Fruit fly (Drosophila melanogaster): ENCODE measurements around the gene scpr-B.

The scpr-B gene

DNA sequence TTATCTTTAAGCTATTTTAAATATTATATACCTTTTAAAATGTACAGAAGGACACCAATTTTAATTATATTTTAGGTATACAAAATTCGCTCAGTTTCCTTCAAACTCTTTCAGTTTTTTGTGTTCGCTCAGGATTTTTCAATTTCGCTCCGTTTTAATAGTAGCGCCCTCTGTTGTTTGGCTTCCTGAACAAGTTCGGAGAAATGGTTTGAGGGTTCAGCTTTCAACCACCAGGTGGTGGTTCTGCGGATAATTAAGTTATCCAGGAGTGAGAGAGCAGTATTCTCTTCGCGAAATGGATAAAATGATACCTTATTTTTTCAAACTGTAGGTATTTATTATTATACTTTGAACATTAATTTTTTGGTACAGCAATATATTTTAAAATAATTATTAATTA, 28.2 kb upstream of the scpr-B start:
- TF ChIP-seq salr (GFP tag; optimal IDR thresholded peaks at IDR 0.05) (peak in 1 of 2 experiments; percentile 61), CG9139 (GFP tag; optimal IDR thresholded peaks at IDR 0.05) (peak; percentile 54), pdm3 (GFP tag; optimal IDR thresholded peaks at IDR 0.05) (peak; percentile 71), CG4318 (GFP tag; optimal IDR thresholded peaks at IDR 0.05) (no peak), lz (GFP tag; optimal IDR thresholded peaks at IDR 0.05) (peak; percentile 47), CG3919 (GFP tag; optimal IDR thresholded peaks at IDR 0.05) (peak; percentile 83), CG8632 (GFP tag; optimal IDR thresholded peaks at IDR 0.05) (peak; percentile 13), Eip78C (GFP tag) (peak; percentile 87), CG3032 (tag; optimal IDR thresholded peaks at IDR 0.05) (no peak), fd59A (GFP tag; optimal IDR thresholded peaks at IDR 0.05) (peak; percentile 37), Gug (GFP tag; IDR thresholded peaks at IDR 0.05) (no peak; the same call in 1 of the 2 replicates), topi (GFP tag; optimal IDR thresholded peaks at IDR 0.05) (peak; percentile 53), Eip75B (GFP tag; optimal IDR thresholded peaks at IDR 0.05) (peak; percentile 47), net (GFP tag; optimal IDR thresholded peaks at IDR 0.05) (peak; percentile 45), dsx (GFP tag; optimal IDR thresholded peaks at IDR 0.05; ENCODE audit: poor library complexity, severe bottlenecking) (peak; percentile 8), Hr38 (GFP tag; optimal IDR thresholded peaks at IDR 0.05) (no peak), fd85E (GFP tag; optimal IDR thresholded peaks at IDR 0.05) (peak; percentile 11), Ets21C (GFP tag; optimal IDR thresholded peaks at IDR 0.05) (no peak), cyc (GFP tag; optimal IDR thresholded peaks at IDR 0.05) (peak; percentile 46), CG10631 (GFP tag; optimal IDR thresholded peaks at IDR 0.05) (peak; percentile 16), spab (GFP tag; optimal IDR thresholded peaks at IDR 0.05) (peak; percentile 32), ss (GFP tag; optimal IDR thresholded peaks at IDR 0.05) (peak; percentile 14 to 53), Sox15 (GFP tag; optimal IDR thresholded peaks at IDR 0.05) (no peak), achi (GFP tag; optimal IDR thresholded peaks at IDR 0.05) (peak; percentile 61), OdsH (GFP tag; optimal IDR thresholded peaks at IDR 0.05) (peak; percentile 75), svp (GFP tag) (peak; percentile 50), vri (GFP tag; optimal IDR thresholded peaks at IDR 0.05) (peak; percentile 30), CG16779 (tag; optimal IDR thresholded peaks at IDR 0.05) (no peak), CG6163 (GFP tag; IDR thresholded peaks at IDR 0.05) (peak; percentile 65), fkh (GFP tag; optimal IDR thresholded peaks at IDR 0.05) (no peak), Eip93F (GFP tag; optimal IDR thresholded peaks at IDR 0.05) (no peak), CG10669 (GFP tag; optimal IDR thresholded peaks at IDR 0.05) (peak; percentile 64), CG31627 (GFP tag; optimal IDR thresholded peaks at IDR 0.05) (peak; percentile 33), Smox (GFP tag; optimal IDR thresholded peaks at IDR 0.05) (peak; percentile 9), CG6854 (GFP tag; optimal IDR thresholded peaks at IDR 0.05) (no peak), eg (GFP tag; IDR thresholded peaks at IDR 0.05) (peak; percentile 39; the same call in 1 of the 3 replicates), Met (GFP tag; optimal IDR thresholded peaks at IDR 0.05) (peak; percentile 63), Lpt (GFP tag; optimal IDR thresholded peaks at IDR 0.05) (peak; percentile 8), CG8119 (GFP tag; IDR thresholded peaks at IDR 0.05) (no peak), Blimp-1 (GFP tag; optimal IDR thresholded peaks at IDR 0.05) (no peak), CG11294 (GFP tag; IDR thresholded peaks at IDR 0.05) (no peak), CG32006 (GFP tag; optimal IDR thresholded peaks at IDR 0.05) (peak; percentile 53), CG6276 (GFP tag; optimal IDR thresholded peaks at IDR 0.05) (peak; percentile 39), Sox102F (GFP tag; optimal IDR thresholded peaks at IDR 0.05) (peak; percentile 37), CG6792 (GFP tag; optimal IDR thresholded peaks at IDR 0.05) (peak; percentile 43), dac (GFP tag; optimal IDR thresholded peaks at IDR 0.05) (peak; percentile 74), Hr39 (GFP tag; optimal IDR thresholded peaks at IDR 0.05) (peak; percentile 37), Hr4 (GFP tag; optimal IDR thresholded peaks at IDR 0.05) (peak; percentile 60), CG1621 (tag; optimal IDR thresholded peaks at IDR 0.05) (peak; percentile 25), esn (GFP tag; optimal IDR thresholded peaks at IDR 0.05) (no peak), CG11762 (GFP tag; optimal IDR thresholded peaks at IDR 0.05; ENCODE audit: insufficient read depth) (peak; percentile 45), CG7368 (GFP tag; optimal IDR thresholded peaks at IDR 0.05) (peak; percentile 57)

Data from whole organism, prepupa.